Fruit fly (Drosophila melanogaster) whole organism, embryonic: ENCODE results near the gene CG42798.

ENCODE experiments used
- Atf-2 ChIP-seq: fragments of 200-800 bp; sonication (Bioruptor generic); optimal IDR thresholded peaks from 2 replicates; lab custom pipeline; 2016; ENCODE audit warnings: missing biosample characterization, missing genetic modification characterization
- CG10209 ChIP-seq: fragments of 200-800 bp; sonication (Bioruptor generic); optimal IDR thresholded peaks from 3 replicates; lab custom pipeline; 2017; ENCODE audit warnings: missing biosample characterization, mild to moderate bottlenecking, missing genetic modification characterization, missing genetic modification reagents
- CG10267 ChIP-seq: fragments of 200-800 bp; sonication (Bioruptor generic); optimal IDR thresholded peaks from 2 replicates; lab custom pipeline; 2018; ENCODE audit warnings: missing biosample characterization, mild to moderate bottlenecking, missing genetic modification characterization, moderate library complexity
- CG10543 ChIP-seq: fragments of 200-800 bp; sonication (Bioruptor generic); optimal IDR thresholded peaks from 3 replicates; lab custom pipeline; 2017; ENCODE audit warnings: missing biosample characterization, mild to moderate bottlenecking, missing genetic modification characterization, moderate library complexity
- CG12236 ChIP-seq: fragments of 200-800 bp; sonication (Bioruptor generic); optimal IDR thresholded peaks from 2 replicates; lab custom pipeline; 2016; ENCODE audit warnings: missing biosample characterization, missing genetic modification characterization
- CG12659 ChIP-seq: fragments of 200-800 bp; sonication (Bioruptor generic); optimal IDR thresholded peaks from 3 replicates; lab custom pipeline; 2017; ENCODE audit warnings: mild to moderate bottlenecking, missing biosample characterization, missing genetic modification reagents, missing genetic modification characterization
- CG12744 ChIP-seq: fragments of 200-800 bp; sonication (Bioruptor generic); optimal IDR thresholded peaks from 2 replicates; lab custom pipeline; 2016; ENCODE audit warnings: missing biosample characterization, missing genetic modification characterization
- CG13624 ChIP-seq: fragments of 200-800 bp; sonication (Bioruptor generic); optimal IDR thresholded peaks from 2 replicates; lab custom pipeline; 2016; ENCODE audit warnings: missing biosample characterization, missing genetic modification characterization
- CG14441 ChIP-seq: fragments of 200-800 bp; sonication (Bioruptor generic); IDR thresholded peaks from 2 replicates; pipeline ENCODE4 v1.3.6; 2022; ENCODE audit warnings: missing biosample characterization, missing genetic modification characterization
- CG14710 ChIP-seq: fragments of 200-800 bp; sonication (Bioruptor generic); optimal IDR thresholded peaks from 3 replicates; lab custom pipeline; 2019; ENCODE audit warnings: missing biosample characterization, mild to moderate bottlenecking, missing genetic modification characterization, moderate library complexity
- CG15011 ChIP-seq: fragments of 200-800 bp; sonication (Bioruptor generic); optimal IDR thresholded peaks from 3 replicates; lab custom pipeline; 2018; ENCODE audit warnings: missing biosample characterization, mild to moderate bottlenecking, missing genetic modification characterization
- CG15073 ChIP-seq: fragments of 200-800 bp; sonication (Bioruptor generic); optimal IDR thresholded peaks from 2 replicates; lab custom pipeline; 2016; ENCODE audit warnings: missing biosample characterization, missing genetic modification characterization
- CG2116 ChIP-seq: fragments of 200-800 bp; sonication (Bioruptor generic); optimal IDR thresholded peaks from 3 replicates; lab custom pipeline; 2018; ENCODE audit warnings: missing biosample characterization, mild to moderate bottlenecking, missing genetic modification characterization
- CG30403 ChIP-seq: fragments of 200-800 bp; sonication (Bioruptor generic); optimal IDR thresholded peaks from 3 replicates; lab custom pipeline; 2016; ENCODE audit warnings: missing biosample characterization, missing genetic modification characterization
- CG33557 ChIP-seq: fragments of 200-800 bp; sonication (Bioruptor generic); optimal IDR thresholded peaks from 2 replicates; lab custom pipeline; 2019; ENCODE audit warnings: missing biosample characterization, mild to moderate bottlenecking, missing genetic modification characterization, moderate library complexity
- CG6813 ChIP-seq: fragments of 200-800 bp; sonication (Bioruptor generic); optimal IDR thresholded peaks from 2 replicates; lab custom pipeline; 2017; ENCODE audit warnings: missing biosample characterization, missing genetic modification characterization, mild to moderate bottlenecking, moderate library complexity, missing genetic modification reagents
- CG8924 ChIP-seq: fragments of 200-800 bp; optimal IDR thresholded peaks from 3 replicates; lab custom pipeline; 2019; ENCODE audit warnings: missing biosample characterization, mild to moderate bottlenecking, missing genetic modification characterization, moderate library complexity
- CG8944 ChIP-seq: fragments of 200-800 bp; sonication (Bioruptor generic); optimal IDR thresholded peaks from 3 replicates; lab custom pipeline; 2016; ENCODE audit warnings: missing biosample characterization, missing genetic modification characterization
- Dad ChIP-seq: fragments of 200-800 bp; sonication (Bioruptor generic); optimal IDR thresholded peaks from 3 replicates; lab custom pipeline; 2016; ENCODE audit warnings: missing biosample characterization, missing genetic modification characterization
- Elba2 ChIP-seq: fragments of 200-800 bp; sonication (Bioruptor generic); optimal IDR thresholded peaks from 3 replicates; lab custom pipeline; 2016; ENCODE audit warnings: missing biosample characterization, missing genetic modification characterization
- Hand ChIP-seq: fragments of 200-800 bp; sonication (Bioruptor generic); optimal IDR thresholded peaks from 2 replicates; lab custom pipeline; 2017; ENCODE audit warnings: mild to moderate bottlenecking, missing biosample characterization, missing genetic modification reagents, missing genetic modification characterization
- Hmr ChIP-seq: fragments of 200-800 bp; sonication (Bioruptor generic); optimal IDR thresholded peaks from 3 replicates; lab custom pipeline; 2017; ENCODE audit warnings: mild to moderate bottlenecking, missing biosample characterization, missing genetic modification reagents, missing genetic modification characterization
- Mad ChIP-seq: fragments of 200-800 bp; sonication (Bioruptor generic); optimal IDR thresholded peaks from 2 replicates; lab custom pipeline; 2016; ENCODE audit warnings: missing biosample characterization, missing genetic modification characterization
- Nf-YC ChIP-seq: fragments of 200-800 bp; optimal IDR thresholded peaks from 3 replicates; lab custom pipeline; 2019; ENCODE audit warnings: missing biosample characterization, mild to moderate bottlenecking, missing genetic modification characterization, moderate library complexity
- Pdp1 ChIP-seq, 2 experiments: fragments of 200-800 bp; sonication (Bioruptor generic); optimal IDR thresholded peaks; 3 replicates each; lab custom pipeline; 2016; ENCODE audit warnings: missing biosample characterization in 2 of 2, missing genetic modification characterization in 2 of 2, mild to moderate bottlenecking in 1 of 2, moderate library complexity in 1 of 2
- Trl ChIP-seq, 3 experiments: fragments of >200 bp in 2 of 3; fragments of 200-800 bp in 1 of 3; sonication (Bioruptor generic) in 1 of 3; optimal IDR thresholded peaks; 2 replicates in 1 of 3; 3 replicates in 2 of 3; lab custom pipeline; 2016 to 2017; ENCODE audit warnings: missing biosample characterization in 1 of 3, missing genetic modification characterization in 1 of 3
- ato ChIP-seq: fragments of 200-800 bp; sonication (Bioruptor generic); IDR thresholded peaks from 2 replicates; pipeline ENCODE4 v1.3.6; 2022; ENCODE audit warnings: missing biosample characterization, missing genetic modification characterization; ENCODE audit not compliant: partially characterized antibody
- dpn ChIP-seq, 2 experiments: fragments of 200-800 bp; sonication (Bioruptor generic); optimal IDR thresholded peaks; 3 replicates each; lab custom pipeline; 2016; ENCODE audit warnings: missing biosample characterization in 2 of 2, missing genetic modification characterization in 2 of 2
- dysf ChIP-seq: fragments of 200-800 bp; sonication (Bioruptor generic); IDR thresholded peaks from 3 replicates; pipeline ENCODE4 v1.3.6; 2022; ENCODE audit warnings: missing biosample characterization, missing genetic modification characterization
- fd102C ChIP-seq: fragments of 200-800 bp; sonication (Bioruptor generic); optimal IDR thresholded peaks from 2 replicates; lab custom pipeline; 2018; ENCODE audit warnings: missing biosample characterization, mild to moderate bottlenecking, missing genetic modification characterization, moderate library complexity
- fd3F ChIP-seq: fragments of 200-800 bp; sonication (Bioruptor generic); optimal IDR thresholded peaks from 2 replicates; lab custom pipeline; 2018; ENCODE audit warnings: missing biosample characterization, mild to moderate bottlenecking, missing genetic modification characterization, moderate library complexity
- fd96Cb ChIP-seq: fragments of 200-800 bp; sonication (Bioruptor generic); optimal IDR thresholded peaks from 2 replicates; lab custom pipeline; 2018; ENCODE audit warnings: missing biosample characterization, mild to moderate bottlenecking, missing genetic modification characterization, moderate library complexity
- gcm2 ChIP-seq: fragments of 200-800 bp; sonication (Bioruptor generic); optimal IDR thresholded peaks from 2 replicates; lab custom pipeline; 2016; ENCODE audit warnings: missing biosample characterization, missing genetic modification characterization
- h ChIP-seq: fragments of >200 bp; optimal IDR thresholded peaks from 2 replicates; lab custom pipeline; 2017
- lbe ChIP-seq: fragments of 200-800 bp; sonication (Bioruptor generic); optimal IDR thresholded peaks from 2 replicates; lab custom pipeline; 2016; ENCODE audit warnings: missing biosample characterization, mild to moderate bottlenecking, missing genetic modification characterization
- nerfin-2 ChIP-seq: fragments of 200-800 bp; sonication (Bioruptor generic); IDR thresholded peaks from 2 replicates; pipeline ENCODE4 v1.3.6; 2022; ENCODE audit warnings: missing biosample characterization, missing genetic modification characterization; ENCODE audit not compliant: partially characterized antibody
- pan ChIP-seq, 4 experiments: fragments of >200 bp in 3 of 4; fragments of 200-800 bp in 1 of 4; sonication (Bioruptor generic) in 1 of 4; optimal IDR thresholded peaks in 3 of 4; IDR thresholded peaks in 1 of 4; 2 replicates each; pipeline versions ENCODE4 v1.3.6 to Lab custom; 2017 to 2022; ENCODE audit warnings: missing biosample characterization in 2 of 4, missing genetic modification characterization in 2 of 4, mixed read lengths in 1 of 4
- pb ChIP-seq: fragments of 200-800 bp; sonication (Bioruptor generic); optimal IDR thresholded peaks from 3 replicates; lab custom pipeline; 2016; ENCODE audit warnings: missing biosample characterization, missing genetic modification characterization
- prd ChIP-seq, 3 experiments: fragments of >200 bp in 2 of 3; fragments of 200-800 bp in 1 of 3; sonication (Bioruptor generic) in 1 of 3; optimal IDR thresholded peaks in 2 of 3; IDR thresholded peaks in 1 of 3; 2 replicates in 2 of 3; 3 replicates in 1 of 3; pipeline versions ENCODE4 v1.3.6 to Lab custom; 2017 to 2022; ENCODE audit warnings: missing biosample characterization in 1 of 3, missing genetic modification characterization in 1 of 3
- pzg ChIP-seq: fragments of 200-800 bp; sonication (Bioruptor generic); optimal IDR thresholded peaks from 3 replicates; lab custom pipeline; 2018; ENCODE audit warnings: missing biosample characterization, mild to moderate bottlenecking, missing genetic modification characterization, moderate library complexity
- scrt ChIP-seq: fragments of 200-800 bp; sonication (Bioruptor generic); optimal IDR thresholded peaks from 2 replicates; lab custom pipeline; 2018; ENCODE audit warnings: missing biosample characterization, mild to moderate bottlenecking, missing genetic modification characterization, moderate library complexity
- sim ChIP-seq: fragments of 200-800 bp; sonication (Bioruptor generic); IDR thresholded peaks from 2 replicates; pipeline ENCODE4 v1.3.6; 2022; ENCODE audit warnings: missing biosample characterization, missing genetic modification characterization
- slbo ChIP-seq: fragments of 200-800 bp; sonication (Bioruptor generic); IDR thresholded peaks from 2 replicates; pipeline ENCODE4 v1.3.6; 2022; ENCODE audit warnings: missing biosample characterization, missing genetic modification characterization
- sna ChIP-seq: fragments of 200-800 bp; sonication (Bioruptor generic); IDR thresholded peaks from 2 replicates; pipeline ENCODE4 v1.3.6; 2022; ENCODE audit warnings: missing biosample characterization, missing genetic modification characterization; ENCODE audit not compliant: partially characterized antibody
- sqz ChIP-seq: fragments of 200-800 bp; sonication (Bioruptor generic); optimal IDR thresholded peaks from 3 replicates; lab custom pipeline; 2018; ENCODE audit warnings: missing biosample characterization, mild to moderate bottlenecking, missing genetic modification characterization
- sr ChIP-seq: fragments of 200-800 bp; sonication (Bioruptor generic); IDR thresholded peaks from 3 replicates; pipeline ENCODE4 v1.3.6; 2022; ENCODE audit warnings: missing biosample characterization, missing genetic modification characterization
- unc-4 ChIP-seq: fragments of 200-800 bp; sonication (Bioruptor generic); IDR thresholded peaks from 2 replicates; pipeline ENCODE4 v1.3.6; 2022; ENCODE audit warnings: missing biosample characterization, missing genetic modification characterization; ENCODE audit not compliant: partially characterized antibody
- zfh1 ChIP-seq: fragments of 200-800 bp; sonication (Bioruptor generic); IDR thresholded peaks from 3 replicates; pipeline ENCODE4 v1.3.6; 2022; ENCODE audit warnings: missing biosample characterization, missing genetic modification characterization

The CG42798 gene

dm6 chr3R:17402434-17402833, 4.0 kb upstream of the CG42798 start, which contains the start of gene Sur-8 (continued):
- TF ChIP-seq unc-4 (0 out of 2 replicates have a peak, but pooled peaks have one; percentile 20), CG14441 (GFP tag; lab: Robert Waterston, UW) (peak; percentile 73), Nf-YC (tag; lab: Kevin White, UChicago) (peak; percentile 50), CG12744 (GFP tag; lab: Kevin White, UChicago) (peak; percentile 45), lbe (GFP tag; lab: Kevin White, UChicago) (no peak), ato (no peak), CG30403 (GFP tag; lab: Kevin White, UChicago) (peak; percentile 65), pzg (GFP tag; lab: Kevin White, UChicago) (peak; percentile 35), fd102C (GFP tag; lab: Kevin White, UChicago) (no peak), CG12236 (GFP tag; lab: Kevin White, UChicago) (no peak), CG14710 (peak; percentile 2), Mad (GFP tag; lab: Kevin White, UChicago) (peak; percentile 40), pb (GFP tag; lab: Kevin White, UChicago) (peak; percentile 59), sna (GFP tag; lab: Robert Waterston, UW) (no peak), CG33557 (GFP tag; lab: Kevin White, UChicago) (no peak), scrt (peak; percentile 24), sim (GFP tag; lab: Robert Waterston, UW) (0 out of 2 replicates have a peak, but pooled peaks have one; percentile 31), CG8944 (GFP tag; lab: Kevin White, UChicago) (peak; percentile 69), slbo (GFP tag; lab: Robert Waterston, UW) (peak; percentile 87), nerfin-2 (GFP tag; lab: Robert Waterston, UW) (no peak), Pdp1 (GFP tag; optimal IDR thresholded peaks at IDR 0.05; lab: Kevin White, UChicago) (peak; percentile 54 to 69), gcm2 (GFP tag; lab: Kevin White, UChicago) (no peak), Trl (optimal IDR thresholded peaks at IDR 0.05; lab: Kevin White, UChicago) (no peak), Trl (GFP tag; optimal IDR thresholded peaks at IDR 0.05; lab: Kevin White, UChicago) (peak; percentile 72), fd96Cb (peak; percentile 1), zfh1 (GFP tag; lab: Robert Waterston, UW) (peak; percentile 86), pan (optimal IDR thresholded peaks at IDR 0.05; lab: Kevin White, UChicago) (no peak), pan (GFP tag; optimal IDR thresholded peaks at IDR 0.05 in 1 of 2, IDR thresholded peaks at IDR 0.05 in 1 of 2) (peak in 1 of 2 experiments; percentile 77), fd3F (GFP tag; lab: Kevin White, UChicago) (peak; percentile 29), prd (optimal IDR thresholded peaks at IDR 0.05; lab: Kevin White, UChicago) (no peak), prd (GFP tag; IDR thresholded peaks at IDR 0.05; lab: Robert Waterston, UW) (peak; percentile 75), Hand (GFP tag; lab: Kevin White, UChicago) (no peak), CG2116 (peak; percentile 54), CG13624 (peak; percentile 53), Elba2 (no peak), CG15011 (GFP tag; lab: Kevin White, UChicago) (no peak), CG10543 (GFP tag; lab: Kevin White, UChicago) (peak; percentile 35), Hmr (GFP tag; lab: Kevin White, UChicago) (peak; percentile 76), CG6813 (GFP tag; lab: Kevin White, UChicago) (peak; percentile 1), Atf-2 (GFP tag; lab: Kevin White, UChicago) (peak; percentile 65), sqz (GFP tag; lab: Kevin White, UChicago) (no peak), dpn (GFP tag; optimal IDR thresholded peaks at IDR 0.05; lab: Kevin White, UChicago) (peak; percentile 72 to 77), CG12659 (GFP tag; lab: Kevin White, UChicago) (peak; percentile 65), Dad (GFP tag; lab: Kevin White, UChicago) (peak; percentile 10), CG10267 (tag; lab: Kevin White, UChicago) (peak; percentile 24), h (lab: Kevin White, UChicago) (no peak), sr (GFP tag; lab: Robert Waterston, UW) (0 out of 3 replicates have a peak, but pooled peaks have one; percentile 38), CG8924 (no peak), CG15073 (GFP tag; lab: Kevin White, UChicago) (no peak), dysf (GFP tag; lab: Robert Waterston, UW) (peak; percentile 76), CG10209 (GFP tag; lab: Kevin White, UChicago) (peak; percentile 54)
